Worm (Caenorhabditis elegans) whole organism, late embryonic: Measurements from ENCODE around the gene ife-4.

Experiments
- C08G9.2 ChIP-seq: sonication (generic microtip); optimal IDR thresholded peaks from 2 replicates; lab custom pipeline; 2016; ENCODE audit warnings: mild to moderate bottlenecking, missing genetic modification characterization, moderate library complexity, missing compliant biosample characterization
- F13H6.1 ChIP-seq: sonication (generic microtip); optimal IDR thresholded peaks from 2 replicates; lab custom pipeline; 2016; ENCODE audit warnings: missing genetic modification characterization, missing compliant biosample characterization
- K02D7.2 ChIP-seq: sonication (generic microtip); optimal IDR thresholded peaks from 2 replicates; lab custom pipeline; 2017; ENCODE audit warnings: mild to moderate bottlenecking, missing genetic modification characterization, missing compliant biosample characterization
- K09A11.1 ChIP-seq: sonication (generic microtip); optimal IDR thresholded peaks from 2 replicates; lab custom pipeline; 2017; ENCODE audit warnings: antibody characterized with exemption, mild to moderate bottlenecking, missing genetic modification characterization, missing compliant biosample characterization; ENCODE audit not compliant: insufficient read depth
- T23F11.4 ChIP-seq: fragments of 200-800 bp; sonication (Bioruptor generic); optimal IDR thresholded peaks from 2 replicates; lab custom pipeline; 2018; ENCODE audit warnings: mild to moderate bottlenecking, missing genetic modification characterization, missing compliant biosample characterization
- ama-1 ChIP-seq: fragments of 150-350 bp; optimal IDR thresholded peaks from 2 replicates; lab custom pipeline; 2014
- ceh-2 ChIP-seq: sonication (generic microtip); optimal IDR thresholded peaks from 2 replicates; lab custom pipeline; 2016; ENCODE audit warnings: missing genotype, missing genetic modification characterization, missing compliant biosample characterization
- ceh-24 ChIP-seq: sonication (generic microtip); optimal IDR thresholded peaks from 2 replicates; lab custom pipeline; 2016; ENCODE audit warnings: mild to moderate bottlenecking, missing genetic modification characterization, missing compliant biosample characterization
- ceh-30 ChIP-seq: fragments of 150-350 bp; optimal IDR thresholded peaks from 2 replicates; lab custom pipeline; 2014; ENCODE audit warnings: missing biosample characterization, missing genetic modification characterization
- ceh-31 ChIP-seq: sonication (generic microtip); optimal IDR thresholded peaks from 2 replicates; lab custom pipeline; 2016; ENCODE audit warnings: missing genetic modification characterization, missing compliant biosample characterization
- ceh-48 ChIP-seq: sonication (generic microtip); optimal IDR thresholded peaks from 2 replicates; lab custom pipeline; 2016; ENCODE audit warnings: missing genetic modification characterization, inconsistent platforms, missing compliant biosample characterization
- ceh-6 ChIP-seq: fragments of 200-800 bp; sonication (Bioruptor generic); optimal IDR thresholded peaks from 2 replicates; lab custom pipeline; 2018; ENCODE audit warnings: mild to moderate bottlenecking, missing genetic modification characterization, missing compliant biosample characterization
- che-1 ChIP-seq: sonication (generic microtip); optimal IDR thresholded peaks from 2 replicates; lab custom pipeline; 2016; ENCODE audit warnings: mild to moderate bottlenecking, missing genetic modification characterization, missing compliant biosample characterization
- dmd-4 ChIP-seq: sonication (generic microtip); optimal IDR thresholded peaks from 2 replicates; lab custom pipeline; 2016; ENCODE audit warnings: borderline replicate concordance, missing genetic modification characterization, missing compliant biosample characterization
- elt-2 ChIP-seq: sonication (generic microtip); optimal IDR thresholded peaks from 2 replicates; lab custom pipeline; 2016; ENCODE audit warnings: missing genetic modification reagents, missing genetic modification characterization, missing compliant biosample characterization
- eyg-1 ChIP-seq: sonication (generic microtip); optimal IDR thresholded peaks from 2 replicates; lab custom pipeline; 2016; ENCODE audit warnings: missing genotype, missing genetic modification characterization, missing compliant biosample characterization
- fkh-6 ChIP-seq: sonication (generic microtip); optimal IDR thresholded peaks from 2 replicates; lab custom pipeline; 2016; ENCODE audit warnings: missing genetic modification characterization, missing compliant biosample characterization
- gmeb-2 ChIP-seq: sonication (generic microtip); optimal IDR thresholded peaks from 2 replicates; lab custom pipeline; 2016; ENCODE audit warnings: missing genetic modification characterization, inconsistent platforms, missing compliant biosample characterization
- hlh-15 ChIP-seq: sonication (generic microtip); optimal IDR thresholded peaks from 2 replicates; lab custom pipeline; 2016; ENCODE audit warnings: missing genetic modification characterization, missing compliant biosample characterization
- hlh-6 ChIP-seq: sonication (generic microtip); optimal IDR thresholded peaks from 2 replicates; lab custom pipeline; 2016; ENCODE audit warnings: missing genotype, missing genetic modification characterization, missing compliant biosample characterization
- hlh-8 ChIP-seq: sonication (generic microtip); optimal IDR thresholded peaks from 2 replicates; lab custom pipeline; 2016; ENCODE audit warnings: missing genotype, missing genetic modification characterization, missing compliant biosample characterization
- lim-6 ChIP-seq: sonication (generic microtip); optimal IDR thresholded peaks from 2 replicates; lab custom pipeline; 2016; ENCODE audit warnings: missing genetic modification characterization, missing compliant biosample characterization
- lin-11 ChIP-seq: fragments of 200-800 bp; sonication (Bioruptor generic); optimal IDR thresholded peaks from 2 replicates; lab custom pipeline; 2018; ENCODE audit warnings: mild to moderate bottlenecking, missing genetic modification characterization, missing compliant biosample characterization
- mec-3 ChIP-seq: sonication (generic microtip); optimal IDR thresholded peaks from 2 replicates; lab custom pipeline; 2016; ENCODE audit warnings: borderline replicate concordance, missing genetic modification characterization, missing compliant biosample characterization
- nfya-1 ChIP-seq: sonication (generic microtip); optimal IDR thresholded peaks from 2 replicates; lab custom pipeline; 2017; ENCODE audit warnings: missing genetic modification characterization, mild to moderate bottlenecking, missing compliant biosample characterization, antibody characterized with exemption, moderate library complexity
- nhr-11 ChIP-seq: fragments of 150-350 bp; optimal IDR thresholded peaks from 2 replicates; lab custom pipeline; 2014; ENCODE audit warnings: missing biosample characterization, missing genetic modification characterization
- pat-9 ChIP-seq: fragments of 200-800 bp; sonication (Bioruptor generic); optimal IDR thresholded peaks from 2 replicates; lab custom pipeline; 2018; ENCODE audit warnings: mild to moderate bottlenecking, missing genetic modification characterization, moderate library complexity, missing compliant biosample characterization
- pax-1 ChIP-seq: fragments of 150-350 bp; optimal IDR thresholded peaks from 2 replicates; lab custom pipeline; 2014; ENCODE audit warnings: missing biosample characterization, missing genetic modification characterization
- pha-2 ChIP-seq: sonication (generic microtip); optimal IDR thresholded peaks from 2 replicates; lab custom pipeline; 2017; ENCODE audit warnings: mild to moderate bottlenecking, missing genetic modification characterization, missing compliant biosample characterization
- pqm-1 ChIP-seq: sonication (generic microtip); optimal IDR thresholded peaks from 2 replicates; lab custom pipeline; 2016; ENCODE audit warnings: missing genetic modification characterization, missing compliant biosample characterization
- rnt-1 ChIP-seq: sonication (generic microtip); optimal IDR thresholded peaks from 2 replicates; lab custom pipeline; 2016; ENCODE audit warnings: missing genetic modification characterization, missing compliant biosample characterization
- sox-4 ChIP-seq: sonication (generic microtip); optimal IDR thresholded peaks from 2 replicates; lab custom pipeline; 2017; ENCODE audit warnings: mild to moderate bottlenecking, missing genetic modification characterization, inconsistent platforms, missing compliant biosample characterization
- tbx-2 ChIP-seq: sonication (generic microtip); optimal IDR thresholded peaks from 2 replicates; lab custom pipeline; 2016; ENCODE audit warnings: missing genetic modification characterization, missing compliant biosample characterization
- tbx-7 ChIP-seq: sonication (generic microtip); optimal IDR thresholded peaks from 2 replicates; lab custom pipeline; 2016; ENCODE audit warnings: missing genotype, missing genetic modification characterization, missing compliant biosample characterization
- ttx-3 ChIP-seq: sonication (generic microtip); optimal IDR thresholded peaks from 2 replicates; lab custom pipeline; 2016; ENCODE audit warnings: missing genetic modification reagents, missing genetic modification characterization, missing compliant biosample characterization
- unc-3 ChIP-seq, 2 experiments: fragments of 200-800 bp in 1 of 2; sonication (Bioruptor generic) in 1 of 2; sonication (generic microtip) in 1 of 2; conservative IDR thresholded peaks in 1 of 2; optimal IDR thresholded peaks in 1 of 2; 2 replicates each; pipeline versions ENCODE4 v1.3.6 to Lab custom; 2016 to 2022; ENCODE audit warnings: missing compliant biosample characterization in 2 of 2, missing genetic modification characterization in 2 of 2, missing genetic modification reagents in 1 of 2
- unc-55 ChIP-seq: sonication (generic microtip); optimal IDR thresholded peaks from 2 replicates; lab custom pipeline; 2017; ENCODE audit warnings: missing biosample characterization, missing genetic modification reagents, missing genetic modification characterization
- zip-5 ChIP-seq: sonication (generic microtip); optimal IDR thresholded peaks from 2 replicates; lab custom pipeline; 2016; ENCODE audit warnings: missing genetic modification characterization, missing compliant biosample characterization
- ztf-16 ChIP-seq: sonication (generic microtip); optimal IDR thresholded peaks from 2 replicates; lab custom pipeline; 2017; ENCODE audit warnings: missing genetic modification characterization, missing compliant biosample characterization

ife-4 gene

ce11 chrX:1094332-1094731, 9.7 kb upstream of the ife-4 start:
- TF ChIP-seq hlh-15 (tag; lab: Kevin White, UChicago) = no peak
- TF ChIP-seq ttx-3 (tag; lab: Kevin White, UChicago) = no peak
- TF ChIP-seq ceh-6 (GFP tag; lab: Kevin White, UChicago) = no peak
- TF ChIP-seq rnt-1 (tag; lab: Kevin White, UChicago) = no peak
- no peak for TF ChIP-seq mec-3 (tag; lab: Kevin White, UChicago)
- TF ChIP-seq pqm-1 (tag; lab: Kevin White, UChicago) = no peak
- no peak for TF ChIP-seq C08G9.2 (tag; lab: Kevin White, UChicago)
- TF ChIP-seq T23F11.4 = no peak
- TF ChIP-seq sox-4 (tag; lab: Kevin White, UChicago) = no peak
- no peak for TF ChIP-seq nhr-11 (tag; lab: Kevin White, UChicago)
- no peak for TF ChIP-seq tbx-7 (tag; lab: Kevin White, UChicago)
- no peak for TF ChIP-seq lin-11 (tag; lab: Kevin White, UChicago)
- TF ChIP-seq pat-9 (tag; lab: Kevin White, UChicago) = no peak
- no peak for TF ChIP-seq unc-55 (GFP tag; lab: Kevin White, UChicago)
- no peak for TF ChIP-seq F13H6.1 (tag; lab: Kevin White, UChicago)
- TF ChIP-seq fkh-6 = no peak

ce11 chrX:1096808-1097207, 7.2 kb upstream of the ife-4 start, which contains the start of the genes pigx-1 and rme-6:
TSS of gene pigx-1 (minus strand) at chrX:1097013.
TSS of gene rme-6 (plus strand) at chrX:1097152.
- TF ChIP-seq lin-11 (tag; lab: Kevin White, UChicago) (no peak), che-1 (tag; lab: Kevin White, UChicago) (no peak), ama-1 (lab: Kevin White, UChicago) (no peak), eyg-1 (tag; lab: Kevin White, UChicago) (no peak), nfya-1 (peak; percentile 24), elt-2 (tag; lab: Kevin White, UChicago) (no peak), pha-2 (tag; lab: Kevin White, UChicago) (no peak), C08G9.2 (tag; lab: Kevin White, UChicago) (no peak), ceh-24 (tag; lab: Kevin White, UChicago) (no peak), zip-5 (tag; lab: Kevin White, UChicago) (no peak), ceh-30 (tag; lab: Kevin White, UChicago) (no peak), dmd-4 (tag; lab: Kevin White, UChicago) (no peak), ceh-48 (peak; percentile 10), ztf-16 (no peak)

- TF ChIP-seq ceh-2 (tag; lab: Kevin White, UChicago) (no peak), hlh-6 (tag; lab: Kevin White, UChicago) (no peak), zip-5 (tag; lab: Kevin White, UChicago) (no peak), hlh-8 (tag; lab: Kevin White, UChicago) (no peak), F13H6.1 (tag; lab: Kevin White, UChicago) (no peak), lim-6 (tag; lab: Kevin White, UChicago) (no peak), lin-11 (tag; lab: Kevin White, UChicago) (no peak), che-1 (tag; lab: Kevin White, UChicago) (no peak), gmeb-2 (no peak), ceh-31 (tag; lab: Kevin White, UChicago) (no peak), ceh-30 (tag; lab: Kevin White, UChicago) (no peak), pax-1 (tag; lab: Kevin White, UChicago) (no peak), K09A11.1 (tag; lab: Kevin White, UChicago) (no peak), K02D7.2 (no peak), tbx-2 (no peak), unc-3 (GFP tag; conservative IDR thresholded peaks at IDR 0.05; lab: Robert Waterston, UW) (no peak), unc-3 (tag; optimal IDR thresholded peaks at IDR 0.05; lab: Kevin White, UChicago) (no peak)
- TF ChIP-seq, all 69 proteins: peak for 0
Measured at ce11 chrX:1107758-1108157, 3.7 kb downstream of the ife-4 start, which contains the start of gene C05D9.4. TSS of gene C05D9.4 (plus strand) at chrX:1108058.
